Fruit fly (Drosophila melanogaster): ENCODE measurements around the gene cnc.

The cnc gene

DNA sequence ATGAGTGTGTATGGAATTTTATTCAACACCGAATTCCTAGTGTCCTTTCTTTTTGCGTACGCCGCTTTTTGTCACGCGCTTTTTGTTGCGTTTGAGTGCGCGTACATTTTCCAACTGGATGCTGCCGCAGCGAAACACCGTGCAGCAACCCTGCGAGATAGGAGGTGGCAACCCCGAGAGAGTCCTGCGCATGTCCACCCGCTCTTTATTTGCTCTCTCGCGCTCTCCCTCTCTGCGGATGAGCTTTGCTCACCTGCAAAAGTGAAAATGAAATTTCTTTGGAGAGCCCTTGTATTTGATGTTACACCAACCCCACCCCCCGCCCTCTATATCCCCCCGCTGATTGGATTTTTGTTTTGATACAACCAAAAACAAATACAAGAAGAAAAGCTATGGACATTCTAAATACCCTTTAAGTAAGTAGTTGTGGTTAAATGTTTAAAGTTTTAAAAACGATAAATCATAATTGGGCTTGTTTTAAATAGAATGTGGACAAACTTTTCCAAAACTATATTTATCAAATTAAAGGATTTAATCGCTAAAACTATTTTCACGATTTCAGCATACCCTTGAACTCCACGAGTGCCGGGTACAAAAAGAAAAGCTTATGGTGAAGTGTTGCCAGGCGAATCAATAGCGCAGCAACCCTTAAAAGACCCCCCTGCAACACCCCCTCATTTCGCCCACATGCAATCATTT is 13.6 kb upstream of the cnc start:
- TF ChIP-seq CG3919 (GFP tag; optimal IDR thresholded peaks at IDR 0.05) (peak; percentile 14), Ets21C (GFP tag; optimal IDR thresholded peaks at IDR 0.05) (no peak), CG8119 (GFP tag; IDR thresholded peaks at IDR 0.05) (no peak), Met (GFP tag; optimal IDR thresholded peaks at IDR 0.05) (peak; percentile 9), CG11902 (GFP tag; optimal IDR thresholded peaks at IDR 0.05) (no peak), fd85E (GFP tag; optimal IDR thresholded peaks at IDR 0.05) (no peak), ss (GFP tag; optimal IDR thresholded peaks at IDR 0.05) (peak in 1 of 2 experiments; percentile 32), lz (GFP tag; optimal IDR thresholded peaks at IDR 0.05) (no peak), CG6163 (GFP tag; IDR thresholded peaks at IDR 0.05) (0 out of 3 replicates have a peak, but pooled peaks have one; percentile 30), CG6792 (GFP tag; optimal IDR thresholded peaks at IDR 0.05) (no peak), eg (GFP tag; IDR thresholded peaks at IDR 0.05) (0 out of 3 replicates have a peak, but pooled peaks have one; percentile 16), achi (GFP tag; optimal IDR thresholded peaks at IDR 0.05) (peak; percentile 10), Ets96B (tag; optimal IDR thresholded peaks at IDR 0.05) (peak; percentile 17), pdm3 (GFP tag; optimal IDR thresholded peaks at IDR 0.05) (peak; percentile 5), CG8319 (GFP tag; optimal IDR thresholded peaks at IDR 0.05) (no peak), CG11762 (GFP tag; optimal IDR thresholded peaks at IDR 0.05; ENCODE audit: insufficient read depth) (no peak), topi (GFP tag; optimal IDR thresholded peaks at IDR 0.05) (no peak), CG10631 (GFP tag; optimal IDR thresholded peaks at IDR 0.05) (peak; percentile 1), CG6854 (GFP tag; optimal IDR thresholded peaks at IDR 0.05) (no peak), Eip75B (GFP tag; optimal IDR thresholded peaks at IDR 0.05) (no peak), CG7368 (GFP tag; optimal IDR thresholded peaks at IDR 0.05) (no peak), CG9139 (GFP tag; optimal IDR thresholded peaks at IDR 0.05) (no peak), cyc (GFP tag; optimal IDR thresholded peaks at IDR 0.05) (no peak), CG3032 (tag; optimal IDR thresholded peaks at IDR 0.05) (no peak), dsx (GFP tag; optimal IDR thresholded peaks at IDR 0.05; ENCODE audit: poor library complexity, severe bottlenecking) (peak; percentile 26), Eip78C (GFP tag) (no peak), CG6276 (GFP tag; optimal IDR thresholded peaks at IDR 0.05) (no peak), svp (GFP tag) (peak; percentile 66), CG15336 (GFP tag; IDR thresholded peaks at IDR 0.05) (peak; percentile 34; the same call in 1 of the 2 replicates), CG11294 (GFP tag; IDR thresholded peaks at IDR 0.05) (no peak), CG10669 (GFP tag; optimal IDR thresholded peaks at IDR 0.05) (peak; percentile 16), Eip93F (GFP tag; optimal IDR thresholded peaks at IDR 0.05) (no peak)

DNA sequence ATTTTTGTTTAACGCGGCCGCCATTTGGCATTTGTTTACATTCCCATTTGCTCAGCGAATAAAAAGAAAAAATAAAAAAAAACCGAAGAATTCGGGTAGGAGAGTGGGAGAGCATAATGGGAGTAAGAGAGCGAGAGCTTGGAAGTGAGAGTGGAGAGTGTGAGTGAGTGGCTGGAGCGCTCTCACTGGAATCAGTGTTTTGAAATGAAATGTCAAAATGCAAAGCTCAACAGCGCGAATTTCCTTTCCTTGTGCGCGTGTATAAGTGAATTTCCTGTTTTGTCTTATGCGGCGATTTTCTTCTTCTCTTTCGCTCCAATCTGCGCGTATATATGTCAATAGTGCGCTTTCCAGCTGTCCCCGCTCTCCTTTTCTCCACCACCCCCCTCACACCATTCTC is 12.5 kb upstream of the cnc start:
- TF ChIP-seq CG16779 (tag; optimal IDR thresholded peaks at IDR 0.05) (no peak), vri (GFP tag; optimal IDR thresholded peaks at IDR 0.05) (no peak), CG34406 (GFP tag; optimal IDR thresholded peaks at IDR 0.05) (no peak), lz (GFP tag; optimal IDR thresholded peaks at IDR 0.05) (no peak), topi (GFP tag; optimal IDR thresholded peaks at IDR 0.05) (no peak), Blimp-1 (GFP tag; optimal IDR thresholded peaks at IDR 0.05) (no peak), Sox102F (GFP tag; optimal IDR thresholded peaks at IDR 0.05) (no peak), Gug (GFP tag; IDR thresholded peaks at IDR 0.05) (no peak), CG3919 (GFP tag; optimal IDR thresholded peaks at IDR 0.05) (no peak), salr (GFP tag; optimal IDR thresholded peaks at IDR 0.05) (no peak), acj6 (GFP tag; optimal IDR thresholded peaks at IDR 0.05) (no peak), cyc (GFP tag; optimal IDR thresholded peaks at IDR 0.05) (no peak), fd59A (GFP tag; optimal IDR thresholded peaks at IDR 0.05) (no peak), CG8119 (GFP tag; IDR thresholded peaks at IDR 0.05) (no peak), CG10669 (GFP tag; optimal IDR thresholded peaks at IDR 0.05) (no peak), CG32006 (GFP tag; optimal IDR thresholded peaks at IDR 0.05) (no peak)
